Fruit fly (Drosophila melanogaster) whole organism, embryonic: ENCODE measurements around the gene CG34384.

Source experiments
- Adf1 ChIP-seq: fragments of 200-800 bp; sonication (Bioruptor generic); IDR thresholded peaks from 2 replicates; pipeline ENCODE4 v1.3.6; 2022; ENCODE audit warnings: missing biosample characterization, missing genetic modification characterization
- Antp ChIP-seq: fragments of 200-800 bp; sonication (Bioruptor generic); optimal IDR thresholded peaks from 3 replicates; lab custom pipeline; 2016; ENCODE audit warnings: missing biosample characterization, missing genetic modification characterization
- Atf6 ChIP-seq: fragments of 200-800 bp; sonication (Bioruptor generic); IDR thresholded peaks from 2 replicates; pipeline ENCODE4 v1.3.6; 2022; ENCODE audit warnings: missing biosample characterization, missing genetic modification characterization
- Awh ChIP-seq: fragments of 200-800 bp; sonication (Bioruptor generic); IDR thresholded peaks from 2 replicates; pipeline ENCODE4, ENCODE4 v1.3.6; 2022; ENCODE audit warnings: missing biosample characterization, missing genetic modification characterization
- BEAF-32 ChIP-seq: fragments of 200-800 bp; sonication (Bioruptor generic); optimal IDR thresholded peaks from 3 replicates; lab custom pipeline; 2017; ENCODE audit warnings: missing biosample characterization, missing genetic modification characterization, mild to moderate bottlenecking, moderate library complexity, missing genetic modification reagents
- CG10209 ChIP-seq: fragments of 200-800 bp; sonication (Bioruptor generic); optimal IDR thresholded peaks from 3 replicates; lab custom pipeline; 2017; ENCODE audit warnings: missing biosample characterization, mild to moderate bottlenecking, missing genetic modification characterization, missing genetic modification reagents
- CG11696 ChIP-seq: fragments of 200-800 bp; sonication (Bioruptor generic); IDR thresholded peaks from 2 replicates; pipeline ENCODE4 v1.3.6; 2022; ENCODE audit warnings: missing biosample characterization, missing genetic modification characterization
- CG12071 ChIP-seq: fragments of 200-800 bp; sonication (Bioruptor generic); optimal IDR thresholded peaks from 3 replicates; lab custom pipeline; 2018; ENCODE audit warnings: missing biosample characterization, mild to moderate bottlenecking, missing genetic modification characterization
- CG14441 ChIP-seq: fragments of 200-800 bp; sonication (Bioruptor generic); IDR thresholded peaks from 2 replicates; pipeline ENCODE4 v1.3.6; 2022; ENCODE audit warnings: missing biosample characterization, missing genetic modification characterization
- CG16815 ChIP-seq: fragments of 200-800 bp; sonication (Bioruptor generic); optimal IDR thresholded peaks from 3 replicates; lab custom pipeline; 2017; ENCODE audit warnings: missing biosample characterization, mild to moderate bottlenecking, missing genetic modification characterization
- CG17568 ChIP-seq: fragments of 200-800 bp; sonication (Bioruptor generic); optimal IDR thresholded peaks from 2 replicates; lab custom pipeline; 2018; ENCODE audit warnings: missing biosample characterization, mild to moderate bottlenecking, missing genetic modification characterization, moderate library complexity
- CG17612 ChIP-seq: fragments of 200-800 bp; sonication (Bioruptor generic); IDR thresholded peaks from 2 replicates; pipeline ENCODE4 v1.3.6; 2022; ENCODE audit warnings: missing biosample characterization, missing genetic modification characterization
- CG2712 ChIP-seq: fragments of 200-800 bp; optimal IDR thresholded peaks from 3 replicates; lab custom pipeline; 2019; ENCODE audit warnings: missing biosample characterization, mild to moderate bottlenecking, missing genetic modification characterization, moderate library complexity
- CG2875 ChIP-seq: fragments of 200-800 bp; sonication (Bioruptor generic); optimal IDR thresholded peaks from 2 replicates; lab custom pipeline; 2017; ENCODE audit warnings: missing biosample characterization, mild to moderate bottlenecking, missing genetic modification characterization, missing genetic modification reagents
- CG30020 ChIP-seq: fragments of 200-800 bp; optimal IDR thresholded peaks from 2 replicates; lab custom pipeline; 2019; ENCODE audit warnings: missing biosample characterization, mild to moderate bottlenecking, missing genetic modification characterization, moderate library complexity
- CG3838 ChIP-seq: fragments of 200-800 bp; sonication (Bioruptor generic); optimal IDR thresholded peaks from 3 replicates; lab custom pipeline; 2016; ENCODE audit warnings: missing biosample characterization, missing genetic modification characterization
- CG4707 ChIP-seq: fragments of 200-800 bp; sonication (Bioruptor generic); optimal IDR thresholded peaks from 2 replicates; lab custom pipeline; 2018; ENCODE audit warnings: missing biosample characterization, mild to moderate bottlenecking, missing genetic modification characterization, moderate library complexity
- CG7839 ChIP-seq: fragments of 200-800 bp; sonication (Bioruptor generic); optimal IDR thresholded peaks from 3 replicates; lab custom pipeline; 2018; ENCODE audit warnings: missing biosample characterization, mild to moderate bottlenecking, missing genetic modification characterization, moderate library complexity
- CG8388 ChIP-seq: fragments of 200-800 bp; sonication (Bioruptor generic); optimal IDR thresholded peaks from 2 replicates; lab custom pipeline; 2019; ENCODE audit warnings: missing biosample characterization, mild to moderate bottlenecking, missing genetic modification characterization, moderate library complexity
- CG9609 ChIP-seq: fragments of 200-800 bp; sonication (Bioruptor generic); optimal IDR thresholded peaks from 3 replicates; lab custom pipeline; 2016; ENCODE audit warnings: missing biosample characterization, missing genetic modification characterization
- CG9932 ChIP-seq: fragments of 200-800 bp; sonication (Bioruptor generic); IDR thresholded peaks from 2 replicates; pipeline ENCODE4 v1.3.6; 2022; ENCODE audit warnings: missing biosample characterization, missing genetic modification characterization
- CTCF ChIP-seq: fragments of 200-800 bp; sonication (Bioruptor generic); optimal IDR thresholded peaks from 2 replicates; lab custom pipeline; 2017; ENCODE audit warnings: missing biosample characterization, mild to moderate bottlenecking, missing genetic modification characterization, moderate library complexity
- Dip2 ChIP-seq: fragments of 200-800 bp; sonication (Bioruptor generic); IDR thresholded peaks from 2 replicates; pipeline ENCODE4 v1.3.6; 2022; ENCODE audit warnings: missing biosample characterization, missing genetic modification characterization
- Dref ChIP-seq: fragments of 200-800 bp; sonication (Bioruptor generic); IDR thresholded peaks from 2 replicates; pipeline ENCODE4 v1.3.6; 2022; ENCODE audit warnings: missing biosample characterization, missing genetic modification characterization
- Elba2 ChIP-seq: fragments of 200-800 bp; sonication (Bioruptor generic); optimal IDR thresholded peaks from 3 replicates; lab custom pipeline; 2016; ENCODE audit warnings: missing biosample characterization, missing genetic modification characterization
- GATAe ChIP-seq: fragments of 200-800 bp; sonication (Bioruptor generic); conservative IDR thresholded peaks from 2 replicates; pipeline ENCODE4 v1.3.6; 2022; ENCODE audit warnings: missing biosample characterization, missing genetic modification characterization
- Jarid2 ChIP-seq: fragments of 200-800 bp; sonication (Bioruptor generic); optimal IDR thresholded peaks from 3 replicates; lab custom pipeline; 2017; ENCODE audit warnings: mild to moderate bottlenecking, missing biosample characterization, missing genetic modification reagents, missing genetic modification characterization
- MTF-1 ChIP-seq: fragments of 200-800 bp; sonication (Bioruptor generic); optimal IDR thresholded peaks from 2 replicates; lab custom pipeline; 2018; ENCODE audit warnings: missing biosample characterization, mild to moderate bottlenecking, missing genetic modification characterization, borderline replicate concordance
- Ravus ChIP-seq: fragments of 200-800 bp; sonication (Bioruptor generic); IDR thresholded peaks from 2 replicates; pipeline ENCODE4 v1.3.6; 2022; ENCODE audit warnings: missing biosample characterization, missing genetic modification characterization
- Side ChIP-seq: fragments of 200-800 bp; sonication (Bioruptor generic); optimal IDR thresholded peaks from 2 replicates; lab custom pipeline; 2016; ENCODE audit warnings: missing biosample characterization, missing genetic modification characterization
- Six4 ChIP-seq: fragments of 200-800 bp; sonication (Bioruptor generic); optimal IDR thresholded peaks from 2 replicates; lab custom pipeline; 2016; ENCODE audit warnings: missing biosample characterization, missing genetic modification characterization
- Xrp1 ChIP-seq: fragments of 200-800 bp; sonication (Bioruptor generic); IDR thresholded peaks from 2 replicates; pipeline ENCODE4 v1.3.6; 2022; ENCODE audit warnings: missing biosample characterization, missing genetic modification characterization
- ato ChIP-seq: fragments of 200-800 bp; sonication (Bioruptor generic); IDR thresholded peaks from 2 replicates; pipeline ENCODE4 v1.3.6; 2022; ENCODE audit warnings: missing biosample characterization, missing genetic modification characterization; ENCODE audit not compliant: partially characterized antibody
- bowl ChIP-seq: fragments of 200-800 bp; sonication (Bioruptor generic); IDR thresholded peaks from 2 replicates; pipeline ENCODE4 v1.3.6; 2022; ENCODE audit warnings: missing biosample characterization, missing genetic modification characterization
- cg ChIP-seq: fragments of 200-800 bp; sonication (Bioruptor generic); optimal IDR thresholded peaks from 3 replicates; lab custom pipeline; 2019; ENCODE audit warnings: missing biosample characterization, mild to moderate bottlenecking, missing genetic modification characterization, moderate library complexity
- chm ChIP-seq: fragments of 200-800 bp; sonication (Bioruptor generic); IDR thresholded peaks from 2 replicates; pipeline ENCODE4 v1.3.6; 2022; ENCODE audit warnings: missing biosample characterization, missing genetic modification characterization
- crc ChIP-seq: fragments of 200-800 bp; sonication (Bioruptor generic); optimal IDR thresholded peaks from 2 replicates; lab custom pipeline; 2016; ENCODE audit warnings: missing biosample characterization, missing genetic modification characterization
- fu2 ChIP-seq: fragments of 200-800 bp; sonication (Bioruptor generic); optimal IDR thresholded peaks from 2 replicates; lab custom pipeline; 2016; ENCODE audit warnings: missing biosample characterization, missing genetic modification characterization
- gfzf ChIP-seq: fragments of 200-800 bp; sonication (Bioruptor generic); optimal IDR thresholded peaks from 2 replicates; lab custom pipeline; 2016; ENCODE audit warnings: missing biosample characterization, mild to moderate bottlenecking, missing genetic modification characterization, moderate library complexity
- grn ChIP-seq: fragments of 200-800 bp; sonication (Bioruptor generic); optimal IDR thresholded peaks from 3 replicates; lab custom pipeline; 2017; ENCODE audit warnings: missing biosample characterization, missing genetic modification characterization
- inv ChIP-seq: fragments of 200-800 bp; sonication (Bioruptor generic); IDR thresholded peaks from 2 replicates; pipeline ENCODE4 v1.3.6; 2022; ENCODE audit warnings: missing biosample characterization, missing genetic modification characterization; ENCODE audit not compliant: partially characterized antibody
- jigr1 ChIP-seq: fragments of 200-800 bp; sonication (Bioruptor generic); IDR thresholded peaks from 3 replicates; pipeline ENCODE4 v1.3.6; 2022; ENCODE audit warnings: missing biosample characterization, missing genetic modification characterization
- lola ChIP-seq, 3 experiments: fragments of >200 bp in 2 of 3; fragments of 200-800 bp in 1 of 3; sonication (Bioruptor generic) in 1 of 3; optimal IDR thresholded peaks; 2 replicates each; lab custom pipeline; 2017 to 2019; ENCODE audit warnings: missing biosample characterization in 3 of 3, missing genetic modification characterization in 3 of 3, mild to moderate bottlenecking in 1 of 3, moderate library complexity in 1 of 3
- onecut ChIP-seq: fragments of 200-800 bp; sonication (Bioruptor generic); IDR thresholded peaks from 2 replicates; pipeline ENCODE4 v1.3.6; 2022; ENCODE audit warnings: missing biosample characterization, missing genetic modification characterization
- pfk ChIP-seq: fragments of 200-800 bp; sonication (Bioruptor generic); optimal IDR thresholded peaks from 2 replicates; lab custom pipeline; 2018; ENCODE audit warnings: missing biosample characterization, mild to moderate bottlenecking, missing genetic modification characterization, moderate library complexity
- ranshi ChIP-seq: fragments of 200-800 bp; sonication (Bioruptor generic); IDR thresholded peaks from 2 replicates; pipeline ENCODE4 v1.3.6; 2022; ENCODE audit warnings: missing biosample characterization, missing genetic modification characterization
- rib ChIP-seq: fragments of 200-800 bp; sonication (Bioruptor generic); IDR thresholded peaks from 2 replicates; pipeline ENCODE4 v1.3.6; 2022; ENCODE audit warnings: missing biosample characterization, missing genetic modification characterization
- sd ChIP-seq: fragments of 200-800 bp; sonication (Bioruptor generic); optimal IDR thresholded peaks from 3 replicates; lab custom pipeline; 2018; ENCODE audit warnings: missing biosample characterization, mild to moderate bottlenecking, missing genetic modification characterization, moderate library complexity
- slbo ChIP-seq: fragments of 200-800 bp; sonication (Bioruptor generic); IDR thresholded peaks from 2 replicates; pipeline ENCODE4 v1.3.6; 2022; ENCODE audit warnings: missing biosample characterization, missing genetic modification characterization
- tx ChIP-seq: fragments of 200-800 bp; sonication (Bioruptor generic); optimal IDR thresholded peaks from 2 replicates; lab custom pipeline; 2016; ENCODE audit warnings: missing biosample characterization, missing genetic modification characterization
- usp ChIP-seq: fragments of >200 bp; optimal IDR thresholded peaks from 2 replicates; lab custom pipeline; 2017; ENCODE audit warnings: missing biosample characterization, missing genetic modification characterization
- z ChIP-seq: fragments of 200-800 bp; sonication (Bioruptor generic); IDR thresholded peaks from 3 replicates; pipeline ENCODE4 v1.3.6; 2022; ENCODE audit warnings: missing biosample characterization, missing genetic modification characterization
- zfh2 ChIP-seq: fragments of 200-800 bp; sonication (Bioruptor generic); optimal IDR thresholded peaks from 2 replicates; lab custom pipeline; 2016; ENCODE audit warnings: missing biosample characterization, missing genetic modification characterization

The CG34384 gene

DNA sequence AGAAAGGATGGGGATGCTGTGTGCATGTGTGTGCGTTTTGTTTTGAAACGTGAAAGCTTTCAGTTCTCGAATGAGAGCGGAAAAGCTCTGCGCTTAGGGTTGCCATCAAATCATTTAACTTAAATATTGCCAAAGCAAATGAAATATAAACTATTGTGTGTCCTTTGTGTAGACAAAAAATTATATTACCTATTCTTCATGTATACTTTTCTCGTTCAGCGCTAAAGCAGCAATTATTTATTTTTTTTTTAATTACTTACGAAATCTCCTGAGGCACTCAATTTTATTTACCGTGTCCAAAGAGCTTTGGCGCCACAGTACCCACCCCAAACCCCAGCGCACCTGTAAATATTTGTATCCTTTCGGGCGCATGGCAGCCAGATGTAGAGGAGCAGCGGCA, 7.4 kb downstream of the CG34384 start (continued):
- TF ChIP-seq rib = no peak
- TF ChIP-seq CG17612 (GFP tag; lab: Robert Waterston, UW) = no peak
- TF ChIP-seq fu2 (GFP tag; lab: Kevin White, UChicago) = no peak
- TF ChIP-seq CG14441 (GFP tag; lab: Robert Waterston, UW) = peak; percentile 31; the same call in 1 of the 2 replicates
- no peak for TF ChIP-seq Dip2 (GFP tag; lab: Robert Waterston, UW)
- TF ChIP-seq Jarid2 (GFP tag; lab: Kevin White, UChicago) = no peak
- no peak for TF ChIP-seq CTCF (GFP tag; lab: Kevin White, UChicago)
- no peak for TF ChIP-seq Awh
- TF ChIP-seq lola (GFP tag; optimal IDR thresholded peaks at IDR 0.05; lab: Kevin White, UChicago) = no peak
- TF ChIP-seq CG2875 (GFP tag; lab: Kevin White, UChicago) = no peak
- no peak for TF ChIP-seq CG3838 (GFP tag; lab: Kevin White, UChicago)
- no peak for TF ChIP-seq onecut
- no peak for TF ChIP-seq CG8388 (GFP tag; lab: Kevin White, UChicago)
- peak; percentile 52 for TF ChIP-seq CG7839
- no peak for TF ChIP-seq inv (GFP tag; lab: Robert Waterston, UW)
- no peak for TF ChIP-seq CG9609 (GFP tag; lab: Kevin White, UChicago)
- no peak for TF ChIP-seq Adf1 (GFP tag; lab: Robert Waterston, UW)
- no peak for TF ChIP-seq pfk
- TF ChIP-seq Six4 (GFP tag; lab: Kevin White, UChicago) = no peak
- TF ChIP-seq CG2712 (tag; lab: Kevin White, UChicago) = no peak
- peak; percentile 54 for TF ChIP-seq ranshi (GFP tag; lab: Robert Waterston, UW)
- TF ChIP-seq CG17568 = no peak
- TF ChIP-seq usp (GFP tag; lab: Kevin White, UChicago) = no peak
- TF ChIP-seq BEAF-32 = no peak
- no peak for TF ChIP-seq gfzf
- no peak for TF ChIP-seq MTF-1 (GFP tag; lab: Kevin White, UChicago)
- TF ChIP-seq Dref (GFP tag; lab: Robert Waterston, UW) = no peak
- TF ChIP-seq cg (GFP tag; lab: Kevin White, UChicago) = no peak
- no peak for TF ChIP-seq jigr1 (GFP tag; lab: Robert Waterston, UW)
- no peak for TF ChIP-seq grn (GFP tag; lab: Kevin White, UChicago)
- no peak for TF ChIP-seq GATAe
- no peak for TF ChIP-seq CG4707 (GFP tag; lab: Kevin White, UChicago)
- TF ChIP-seq tx (GFP tag; lab: Kevin White, UChicago) = no peak
- peak; percentile 51; the same call in 1 of the 2 replicates for TF ChIP-seq CG9932 (GFP tag; lab: Robert Waterston, UW)
- TF ChIP-seq slbo (GFP tag; lab: Robert Waterston, UW) = peak; percentile 63
- no peak for TF ChIP-seq crc
- TF ChIP-seq chm (GFP tag; lab: Robert Waterston, UW) = no peak
- TF ChIP-seq CG11696 = no peak
- TF ChIP-seq Side (GFP tag; lab: Kevin White, UChicago) = no peak
- peak; percentile 13 for TF ChIP-seq sd (tag; lab: Kevin White, UChicago)
- TF ChIP-seq CG16815 = no peak
- no peak for TF ChIP-seq ato (GFP tag; lab: Robert Waterston, UW)
- no peak for TF ChIP-seq CG12071 (GFP tag; lab: Kevin White, UChicago)
- no peak for TF ChIP-seq bowl (GFP tag; lab: Robert Waterston, UW)
- TF ChIP-seq CG30020 (tag; lab: Kevin White, UChicago) = no peak
- peak; percentile 44; the same call in 1 of the 2 replicates for TF ChIP-seq Atf6 (GFP tag; lab: Robert Waterston, UW)
- no peak for TF ChIP-seq z (GFP tag; lab: Robert Waterston, UW)
- TF ChIP-seq Antp (GFP tag; lab: Kevin White, UChicago) = no peak
- peak; percentile 25 for TF ChIP-seq zfh2 (GFP tag; lab: Kevin White, UChicago)
- no peak for TF ChIP-seq Elba2 (GFP tag; lab: Kevin White, UChicago)
- TF ChIP-seq Ravus (GFP tag; lab: Robert Waterston, UW) = no peak
- TF ChIP-seq CG10209 (GFP tag; lab: Kevin White, UChicago) = peak; percentile 36
- no peak for TF ChIP-seq Xrp1 (GFP tag; lab: Robert Waterston, UW)
